Fruit fly (Drosophila melanogaster) ovary, adult (tissue): Measurements from ENCODE around the gene CG14556.

Experiments used
- CG17801 ChIP-seq: fragments of 200-800 bp; optimal IDR thresholded peaks from 2 replicates; lab custom pipeline; 2019; ENCODE audit warnings: missing biosample characterization, mild to moderate bottlenecking, missing genetic modification characterization, moderate library complexity; ENCODE audit not compliant: partially characterized antibody

Gene CG14556

dm6 chr3R:26117465-26118081 is 8.9 kb upstream of the CG14556 start:
- TF ChIP-seq CG17801 (GFP tag; lab: Kevin White, UChicago): peak; percentile 90

DNA sequence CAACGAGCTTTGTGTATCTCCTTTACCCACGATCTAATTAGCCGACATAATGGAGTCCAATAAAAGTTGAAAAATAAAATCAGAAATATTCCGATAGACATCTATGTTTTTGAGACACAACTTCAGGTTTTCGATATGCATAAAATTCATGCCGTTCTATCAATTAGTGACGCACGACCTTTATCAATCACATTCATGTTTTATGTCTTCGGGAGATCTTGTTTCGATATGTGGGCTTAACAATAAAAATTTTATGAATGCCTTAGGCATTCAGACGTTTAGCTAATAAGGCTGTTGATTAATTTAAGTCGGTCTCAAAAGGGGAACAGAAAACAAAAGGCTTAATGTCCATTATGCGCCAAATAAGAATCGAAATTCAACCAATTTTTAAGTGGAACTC is 6.5 kb upstream of the CG14556 start:
- TF ChIP-seq CG17801 (GFP tag; lab: Kevin White, UChicago): no peak

dm6 chr3R:26121108-26121507 is 5.4 kb upstream of the CG14556 start:
- TF ChIP-seq CG17801 (GFP tag; lab: Kevin White, UChicago): no peak

- TF ChIP-seq CG17801 (GFP tag; lab: Kevin White, UChicago): no peak
Observed at dm6 chr3R:26121785-26122184, 4.7 kb upstream of the CG14556 start.

DNA sequence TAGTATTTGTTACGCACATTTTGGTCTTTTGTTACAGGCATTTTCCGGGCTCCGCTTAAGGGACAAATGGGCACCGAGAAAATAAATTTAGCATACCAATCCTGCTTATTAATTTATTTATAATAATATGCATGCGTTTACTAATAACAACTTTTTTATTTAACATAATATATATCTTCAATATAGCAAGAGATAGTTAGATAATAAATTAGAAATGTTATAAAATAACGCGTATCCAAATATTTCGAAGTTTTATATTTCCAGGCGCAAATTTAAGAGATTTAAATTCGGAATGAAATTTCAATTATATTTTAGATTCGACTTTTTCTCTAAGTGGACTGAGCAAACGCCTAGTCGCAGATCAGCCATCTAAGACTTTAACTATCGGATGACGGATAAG is 3.6 kb upstream of the CG14556 start:
- no peak for TF ChIP-seq CG17801 (GFP tag; lab: Kevin White, UChicago)

DNA sequence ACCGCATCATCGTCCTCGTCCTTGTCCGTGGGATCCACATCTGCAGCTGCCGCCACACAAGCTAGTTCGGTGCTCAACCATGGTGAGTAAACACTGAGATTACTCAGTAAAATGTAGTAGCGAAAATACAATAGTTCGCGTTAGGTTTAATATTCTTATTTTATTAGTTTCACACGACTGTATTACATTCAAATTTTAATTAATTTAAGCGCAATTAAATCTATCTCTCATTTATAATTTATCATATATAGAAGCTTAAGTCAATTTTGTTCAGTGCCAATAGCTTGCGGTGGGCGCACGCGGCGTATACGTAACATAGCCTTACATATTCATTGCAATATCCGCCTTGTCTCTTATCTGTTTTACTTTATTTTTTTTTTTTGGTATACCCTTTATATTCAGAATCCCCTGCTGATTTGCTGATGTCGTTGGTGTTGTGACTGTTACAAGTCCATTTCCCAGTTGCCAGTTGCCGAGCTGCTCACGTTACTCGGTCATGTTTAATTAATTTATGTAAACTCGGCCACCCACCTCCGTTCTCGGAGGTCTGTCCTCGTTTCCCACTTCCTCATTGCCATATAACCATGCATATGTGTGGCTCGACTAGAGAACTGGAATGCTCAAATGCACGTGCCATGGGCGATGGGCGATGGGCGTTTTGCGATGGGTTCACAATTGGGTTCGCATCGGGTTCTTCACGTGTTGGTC is 1.7 kb upstream of the CG14556 start:
- TF ChIP-seq CG17801 (GFP tag; lab: Kevin White, UChicago): no peak

DNA sequence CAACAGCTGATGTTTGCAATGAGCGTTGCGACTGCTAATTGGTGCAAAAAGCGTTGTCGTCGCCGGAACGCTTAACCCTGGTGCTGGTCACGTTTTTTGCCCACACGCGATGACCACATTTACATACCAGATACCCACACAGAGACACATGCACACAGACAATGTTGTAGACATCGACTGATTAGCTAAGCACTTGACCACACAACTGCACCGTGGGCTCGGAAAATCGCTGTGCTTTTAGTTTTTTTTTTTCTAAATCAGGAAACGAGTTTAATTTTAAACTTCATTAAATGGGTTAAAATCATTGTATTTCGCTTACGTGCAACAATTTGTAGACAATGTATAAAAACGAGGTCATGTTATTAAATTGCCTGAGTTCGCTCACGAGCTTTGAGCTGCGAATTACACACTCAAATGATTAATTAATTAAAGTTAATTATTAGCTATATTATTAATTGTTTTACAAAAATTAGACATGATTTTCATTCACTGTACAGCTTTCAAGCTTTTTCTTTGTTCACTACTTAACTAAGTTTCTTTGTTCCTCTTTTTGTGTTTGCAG is 2.1 kb downstream of the CG14556 start:
- no peak for TF ChIP-seq CG17801 (GFP tag; lab: Kevin White, UChicago)

DNA sequence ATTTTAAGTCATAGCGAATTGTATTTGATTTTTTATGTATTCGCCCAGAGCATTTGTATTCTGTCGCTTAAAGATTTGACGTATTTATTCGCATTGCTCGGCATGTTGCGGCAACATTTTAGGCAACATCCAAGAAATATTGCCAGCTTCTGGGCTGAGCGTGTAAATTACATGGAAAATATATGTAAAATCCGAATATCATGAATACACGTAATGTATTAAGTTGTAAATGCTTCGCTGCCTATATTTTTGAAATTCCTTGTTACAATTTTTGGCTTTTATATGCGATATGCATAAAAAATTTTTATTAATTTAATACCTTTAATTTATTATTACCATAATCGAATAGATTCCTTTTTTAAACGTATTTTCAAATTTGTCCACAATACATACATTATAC is 3.2 kb downstream of the CG14556 start:
- TF ChIP-seq CG17801 (GFP tag; lab: Kevin White, UChicago): no peak

DNA sequence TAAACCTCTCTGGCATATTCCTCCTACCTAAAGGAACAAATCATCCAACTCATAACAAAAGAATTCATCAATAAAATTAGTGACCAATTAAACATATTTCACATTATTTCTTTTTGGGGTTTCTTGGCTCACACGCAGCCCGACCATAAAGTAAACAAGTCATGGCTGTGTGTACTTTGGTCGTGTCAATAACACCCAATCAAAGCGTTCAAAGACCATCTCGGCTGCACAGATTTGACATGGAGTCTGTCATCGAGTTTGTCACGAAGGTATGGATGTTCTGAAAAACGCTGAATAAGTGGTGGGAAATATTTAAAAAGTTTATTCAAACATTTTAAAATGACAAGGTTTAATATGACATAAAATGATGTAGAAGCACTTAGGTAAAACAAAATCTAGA is 4.1 kb downstream of the CG14556 start:
- TF ChIP-seq CG17801 (GFP tag; lab: Kevin White, UChicago): no peak

- no peak for TF ChIP-seq CG17801 (GFP tag; lab: Kevin White, UChicago)
Observed at dm6 chr3R:26132854-26133253, 6.4 kb downstream of the CG14556 start, which contains the start of gene CG6142. Gene CG6142 (plus strand): TSS chr3R:26133154.

- no peak for TF ChIP-seq CG17801 (GFP tag; lab: Kevin White, UChicago)
Observed at dm6 chr3R:26137189-26137588, 10.7 kb downstream of the CG14556 start.

DNA sequence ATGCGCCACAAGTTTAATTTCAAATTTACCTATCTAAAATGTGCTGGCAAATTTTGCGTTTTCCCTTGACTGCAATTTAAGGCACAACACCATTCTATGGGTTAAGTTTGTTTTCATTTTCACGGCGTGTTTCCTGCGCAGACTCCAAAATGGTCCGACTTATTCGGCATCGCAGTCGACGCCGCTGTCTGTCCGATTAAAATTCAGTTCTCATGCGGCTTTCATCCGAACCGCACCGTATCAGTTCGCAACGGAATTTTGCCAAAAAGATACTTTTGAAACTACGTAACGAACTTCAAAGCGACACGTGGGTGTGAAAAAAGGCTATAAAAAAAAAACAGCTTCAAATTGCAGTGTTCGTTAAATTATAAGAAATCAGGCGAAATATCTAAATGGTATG is 44.2 kb downstream of the CG14556 start, which contains the start of gene CG31323:
Gene CG31323, plus strand, starts transcription at position 204 of the 400 bp plus-strand sequence.
- TF ChIP-seq CG17801 (GFP tag; lab: Kevin White, UChicago): no peak

DNA sequence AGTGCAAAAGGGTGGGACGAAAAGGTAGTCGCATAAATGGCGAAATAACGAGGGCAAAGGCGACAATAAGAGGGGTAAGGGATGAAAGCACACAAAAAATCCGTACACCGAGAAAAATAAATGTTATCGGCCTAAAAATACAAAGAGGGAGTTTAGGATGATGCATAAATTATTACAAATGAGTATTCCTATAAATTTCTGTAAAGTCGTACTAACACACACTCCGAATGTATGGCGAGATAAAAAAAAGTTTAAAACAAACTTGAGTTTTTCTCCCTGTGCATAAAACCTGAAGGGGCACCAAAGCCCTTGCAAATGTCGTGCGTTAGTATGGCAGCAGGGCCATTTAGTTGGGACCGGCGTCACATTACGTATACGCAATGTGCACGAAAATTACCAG is 45.6 kb downstream of the CG14556 start:
- no peak for TF ChIP-seq CG17801 (GFP tag; lab: Kevin White, UChicago)
